Worm (Caenorhabditis elegans) whole organism, young adult: Measurements from ENCODE around the gene nfm-1.

Experiments used
- C17E4.6 ChIP-seq: fragments of 200-800 bp; sonication (Bioruptor generic); IDR thresholded peaks from 2 replicates; pipeline ENCODE4 v1.3.6; 2022; ENCODE audit warnings: missing genetic modification reagents, missing genetic modification characterization, missing compliant biosample characterization
- F23B12.7 ChIP-seq: sonication (generic microtip); optimal IDR thresholded peaks from 2 replicates; lab custom pipeline; 2017; ENCODE audit warnings: missing genetic modification characterization, mild to moderate bottlenecking, missing compliant biosample characterization, antibody characterized with exemption, moderate library complexity; ENCODE audit not compliant: insufficient read depth
- F49E8.2 ChIP-seq: sonication (generic microtip); optimal IDR thresholded peaks from 3 replicates; lab custom pipeline; 2017; ENCODE audit warnings: missing genetic modification characterization, mild to moderate bottlenecking, missing compliant biosample characterization, antibody characterized with exemption, moderate library complexity; ENCODE audit not compliant: insufficient read depth
- F55B11.4 ChIP-seq: sonication (generic microtip); optimal IDR thresholded peaks from 2 replicates; lab custom pipeline; 2016; ENCODE audit warnings: missing compliant biosample characterization, missing genetic modification characterization, borderline replicate concordance; ENCODE audit not compliant: insufficient read depth
- K12H6.12 ChIP-seq: fragments of 200-800 bp; sonication (Bioruptor generic); optimal IDR thresholded peaks from 2 replicates; lab custom pipeline; 2018; ENCODE audit warnings: mild to moderate bottlenecking, missing genetic modification characterization, missing compliant biosample characterization
- Y56A3A.18 ChIP-seq: fragments of 200-800 bp; sonication (Bioruptor generic); IDR thresholded peaks from 2 replicates; pipeline ENCODE4 v1.3.6; 2022; ENCODE audit warnings: missing genetic modification reagents, missing genetic modification characterization, missing compliant biosample characterization
- Y95B8A.8 ChIP-seq: fragments of 200-800 bp; sonication (Bioruptor generic); IDR thresholded peaks from 2 replicates; pipeline ENCODE4 v1.3.6; 2022; ENCODE audit warnings: missing genetic modification reagents, missing genetic modification characterization, missing compliant biosample characterization
- athp-1 ChIP-seq: sonication (generic microtip); optimal IDR thresholded peaks from 2 replicates; lab custom pipeline; 2017; ENCODE audit warnings: mild to moderate bottlenecking, missing genetic modification characterization, missing compliant biosample characterization
- attf-3 ChIP-seq: fragments of 200-800 bp; sonication (Bioruptor generic); conservative IDR thresholded peaks from 2 replicates; pipeline ENCODE4 v1.3.6; 2022; ENCODE audit warnings: missing genetic modification reagents, missing genetic modification characterization, missing compliant biosample characterization
- attf-5 ChIP-seq: fragments of 200-800 bp; sonication (Bioruptor generic); optimal IDR thresholded peaks from 2 replicates; lab custom pipeline; 2018; ENCODE audit warnings: mild to moderate bottlenecking, missing genetic modification characterization, missing compliant biosample characterization
- cebp-1 ChIP-seq, 2 experiments: fragments of 200-800 bp in 1 of 2; sonication (Bioruptor generic) in 1 of 2; sonication (generic microtip) in 1 of 2; IDR thresholded peaks in 1 of 2; optimal IDR thresholded peaks in 1 of 2; 2 replicates each; pipeline versions ENCODE4 v1.3.6 to Lab custom; 2017 to 2022; ENCODE audit warnings: missing compliant biosample characterization in 2 of 2, missing genetic modification characterization in 2 of 2, mild to moderate bottlenecking in 1 of 2, missing genetic modification reagents in 1 of 2, moderate library complexity in 1 of 2
- ceh-27 ChIP-seq: fragments of 200-800 bp; sonication (Bioruptor generic); optimal IDR thresholded peaks from 2 replicates; lab custom pipeline; 2018; ENCODE audit warnings: mild to moderate bottlenecking, missing genetic modification characterization, moderate library complexity, missing compliant biosample characterization
- ceh-58 ChIP-seq: fragments of 200-800 bp; sonication (Bioruptor generic); IDR thresholded peaks from 2 replicates; pipeline ENCODE4 v1.3.6; 2022; ENCODE audit warnings: missing genetic modification characterization, missing compliant biosample characterization
- ceh-79 ChIP-seq: sonication (generic microtip); optimal IDR thresholded peaks from 2 replicates; lab custom pipeline; 2017; ENCODE audit warnings: mild to moderate bottlenecking, missing genetic modification characterization, missing compliant biosample characterization
- ceh-91 ChIP-seq: fragments of 200-800 bp; sonication (Bioruptor generic); IDR thresholded peaks from 2 replicates; pipeline ENCODE4 v1.3.6; 2022; ENCODE audit warnings: missing genetic modification reagents, missing genetic modification characterization, missing compliant biosample characterization
- dox-1 ChIP-seq: fragments of 200-800 bp; sonication (Bioruptor generic); IDR thresholded peaks from 2 replicates; pipeline ENCODE4 v1.3.6; 2022; ENCODE audit warnings: missing genetic modification reagents, missing genetic modification characterization, missing compliant biosample characterization
- fkh-3 ChIP-seq: sonication (generic microtip); optimal IDR thresholded peaks from 2 replicates; lab custom pipeline; 2016; ENCODE audit warnings: mild to moderate bottlenecking, missing genetic modification characterization, missing compliant biosample characterization
- him-1 ChIP-seq: sonication (generic microtip); optimal IDR thresholded peaks from 2 replicates; lab custom pipeline; 2016; ENCODE audit warnings: missing genotype, missing genetic modification reagents, missing genetic modification characterization, missing compliant biosample characterization
- hmg-1.2 ChIP-seq: fragments of 200-800 bp; sonication (Bioruptor generic); IDR thresholded peaks from 2 replicates; pipeline ENCODE4 v1.3.6; 2022; ENCODE audit warnings: missing genetic modification reagents, missing genetic modification characterization, missing compliant biosample characterization
- hsf-1 ChIP-seq: fragments of 200-800 bp; sonication (Bioruptor generic); IDR thresholded peaks from 2 replicates; pipeline ENCODE4 v1.3.6; 2022; ENCODE audit warnings: missing genetic modification reagents, missing genetic modification characterization, missing compliant biosample characterization
- lag-1 ChIP-seq: fragments of 200-800 bp; sonication (Bioruptor generic); IDR thresholded peaks from 2 replicates; pipeline ENCODE4 v1.3.6; 2022; ENCODE audit warnings: missing genetic modification reagents, missing genetic modification characterization, missing compliant biosample characterization
- let-607 ChIP-seq, 2 experiments: fragments of 200-800 bp in 1 of 2; sonication (Bioruptor generic) in 1 of 2; sonication (generic microtip) in 1 of 2; optimal IDR thresholded peaks; 2 replicates each; lab custom pipeline; 2016 to 2018; ENCODE audit warnings: mild to moderate bottlenecking in 2 of 2, missing compliant biosample characterization in 2 of 2, missing genetic modification characterization in 2 of 2, moderate library complexity in 2 of 2, missing genotype in 1 of 2
- lin-40 ChIP-seq: sonication (generic microtip); optimal IDR thresholded peaks from 2 replicates; lab custom pipeline; 2016; ENCODE audit warnings: missing genetic modification characterization, mild to moderate bottlenecking, missing compliant biosample characterization, missing genotype, missing genetic modification reagents
- lin-54 ChIP-seq: fragments of 200-800 bp; sonication (Bioruptor generic); optimal IDR thresholded peaks from 2 replicates; lab custom pipeline; 2018; ENCODE audit warnings: mild to moderate bottlenecking, missing genetic modification characterization, missing compliant biosample characterization
- lir-1 ChIP-seq: fragments of 200-800 bp; sonication (Bioruptor generic); conservative IDR thresholded peaks from 2 replicates; pipeline ENCODE4 v1.3.6; 2022; ENCODE audit warnings: missing genetic modification reagents, missing genetic modification characterization, missing compliant biosample characterization
- lsl-1 ChIP-seq: fragments of 200-800 bp; sonication (Bioruptor generic); optimal IDR thresholded peaks from 2 replicates; lab custom pipeline; 2018; ENCODE audit warnings: mild to moderate bottlenecking, missing genetic modification characterization, moderate library complexity, missing compliant biosample characterization
- madf-6 ChIP-seq: fragments of 200-800 bp; sonication (Bioruptor generic); IDR thresholded peaks from 2 replicates; pipeline ENCODE4 v1.3.6; 2022; ENCODE audit warnings: missing genetic modification reagents, missing genetic modification characterization, missing compliant biosample characterization
- nfya-1 ChIP-seq: sonication (generic microtip); optimal IDR thresholded peaks from 2 replicates; lab custom pipeline; 2017; ENCODE audit warnings: antibody characterized with exemption, missing compliant biosample characterization, missing genetic modification characterization, borderline replicate concordance; ENCODE audit not compliant: insufficient read depth
- nfyb-1 ChIP-seq: fragments of 200-800 bp; sonication (Bioruptor generic); IDR thresholded peaks from 2 replicates; pipeline ENCODE4 v1.3.6; 2022; ENCODE audit warnings: missing genetic modification reagents, missing genetic modification characterization, missing compliant biosample characterization
- pbrm-1 ChIP-seq: fragments of 200-800 bp; sonication (Bioruptor generic); IDR thresholded peaks from 2 replicates; pipeline ENCODE4 v1.3.6; 2022; ENCODE audit warnings: missing genetic modification reagents, missing genetic modification characterization, missing compliant biosample characterization
- rcor-1 ChIP-seq: fragments of 200-800 bp; sonication (Bioruptor generic); IDR thresholded peaks from 2 replicates; pipeline ENCODE4 v1.3.6; 2022; ENCODE audit warnings: missing genetic modification reagents, missing genetic modification characterization, missing compliant biosample characterization
- repo-1 ChIP-seq: sonication (generic microtip); optimal IDR thresholded peaks from 2 replicates; lab custom pipeline; 2017; ENCODE audit warnings: mild to moderate bottlenecking, missing genetic modification characterization, missing compliant biosample characterization
- snpc-1.1 ChIP-seq: sonication (generic microtip); optimal IDR thresholded peaks from 2 replicates; lab custom pipeline; 2017; ENCODE audit warnings: missing genetic modification characterization, mild to moderate bottlenecking, missing compliant biosample characterization, antibody characterized with exemption, moderate library complexity, missing genotype, missing genetic modification reagents; ENCODE audit not compliant: insufficient read depth
- snpc-3.4 ChIP-seq: sonication (generic microtip); optimal IDR thresholded peaks from 2 replicates; lab custom pipeline; 2017; ENCODE audit warnings: missing genetic modification characterization, mild to moderate bottlenecking, missing compliant biosample characterization, antibody characterized with exemption, moderate library complexity, missing genotype, missing genetic modification reagents
- snpc-4 ChIP-seq, 5 experiments: fragments of 150-350 bp in 1 of 5; sonication (generic microtip) in 4 of 5; optimal IDR thresholded peaks; 2 replicates each; lab custom pipeline; 2014 to 2018; ENCODE audit warnings: missing genetic modification characterization in 5 of 5, missing biosample characterization in 3 of 5, antibody characterized with exemption in 2 of 5, mild to moderate bottlenecking in 2 of 5, missing compliant biosample characterization in 2 of 5, missing genotype in 2 of 5, moderate library complexity in 2 of 5, missing genetic modification reagents in 1 of 5
- unc-130 ChIP-seq: sonication (generic microtip); optimal IDR thresholded peaks from 2 replicates; lab custom pipeline; 2016; ENCODE audit warnings: missing genetic modification reagents, missing genetic modification characterization, missing compliant biosample characterization
- xnd-1 ChIP-seq: sonication (generic microtip); optimal IDR thresholded peaks from 2 replicates; lab custom pipeline; 2016; ENCODE audit warnings: missing genotype, missing genetic modification reagents, missing genetic modification characterization, missing compliant biosample characterization
- zfh-2 ChIP-seq: fragments of 200-800 bp; sonication (Bioruptor generic); conservative IDR thresholded peaks from 2 replicates; pipeline ENCODE4 v1.3.6; 2022; ENCODE audit warnings: missing genetic modification reagents, missing genetic modification characterization, missing compliant biosample characterization
- ztf-18 ChIP-seq: sonication (generic microtip); optimal IDR thresholded peaks from 2 replicates; lab custom pipeline; 2016; ENCODE audit warnings: missing genotype, mild to moderate bottlenecking, missing genetic modification characterization, missing compliant biosample characterization
- ztf-25 ChIP-seq: fragments of 200-800 bp; sonication (Bioruptor generic); IDR thresholded peaks from 2 replicates; pipeline ENCODE4 v1.3.6; 2022; ENCODE audit warnings: missing genetic modification reagents, missing genetic modification characterization, missing compliant biosample characterization

nfm-1 gene

DNA sequence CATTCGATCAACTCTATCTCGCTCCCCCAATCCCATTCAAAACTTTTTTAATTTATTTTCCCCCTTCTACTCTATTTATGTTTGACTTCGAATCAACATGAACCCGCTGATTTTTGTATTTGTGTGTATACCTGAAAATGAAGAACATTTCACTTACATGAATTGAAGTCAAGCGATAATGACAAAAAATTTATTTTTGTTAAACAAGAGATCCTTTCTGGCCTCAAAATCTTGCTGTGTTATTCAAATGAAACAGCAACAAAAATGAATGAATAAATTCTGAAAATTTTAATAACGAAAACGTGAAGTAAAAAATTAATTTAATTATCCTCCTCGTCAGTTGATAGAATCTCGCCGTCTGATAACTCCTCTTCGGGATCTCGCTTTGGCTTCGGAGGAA, 43.2 kb downstream of the nfm-1 start (continued):
- TF ChIP-seq F49E8.2 (tag; lab: Kevin White, UChicago) (peak; percentile 85), unc-130 (GFP tag; lab: Kevin White, UChicago) (peak; percentile 48), ceh-79 (tag; lab: Kevin White, UChicago) (no peak), snpc-4 (GFP tag; optimal IDR thresholded peaks at IDR 0.05; lab: Kevin White, UChicago) (no peak), snpc-4 (tag; optimal IDR thresholded peaks at IDR 0.05; lab: Kevin White, UChicago) (peak in 2 of 4 experiments; percentile 4 to 32), him-1 (tag; lab: Kevin White, UChicago) (peak; percentile 72), zfh-2 (no peak), fkh-3 (no peak), lag-1 (GFP tag; lab: Robert Waterston, UW) (no peak), ztf-18 (tag; lab: Kevin White, UChicago) (peak; percentile 12), ztf-25 (GFP tag; lab: Robert Waterston, UW) (0 out of 2 replicates have a peak, but pooled peaks have one; percentile 41), cebp-1 (GFP tag; IDR thresholded peaks at IDR 0.05; lab: Robert Waterston, UW) (no peak), cebp-1 (tag; optimal IDR thresholded peaks at IDR 0.05; lab: Kevin White, UChicago) (peak; percentile 8), lir-1 (GFP tag; lab: Robert Waterston, UW) (no peak), Y95B8A.8 (GFP tag; lab: Robert Waterston, UW) (peak; percentile 57; the same call in 1 of the 2 replicates), repo-1 (tag; lab: Kevin White, UChicago) (no peak), F23B12.7 (tag; lab: Kevin White, UChicago) (no peak), athp-1 (tag; lab: Kevin White, UChicago) (peak; percentile 40), K12H6.12 (tag; lab: Kevin White, UChicago) (no peak), C17E4.6 (GFP tag; lab: Robert Waterston, UW) (peak; percentile 60), xnd-1 (tag; lab: Kevin White, UChicago) (no peak), ceh-58 (GFP tag; lab: Robert Waterston, UW) (0 out of 2 replicates have a peak, but pooled peaks have one; percentile 29), rcor-1 (GFP tag; lab: Robert Waterston, UW) (no peak)

DNA sequence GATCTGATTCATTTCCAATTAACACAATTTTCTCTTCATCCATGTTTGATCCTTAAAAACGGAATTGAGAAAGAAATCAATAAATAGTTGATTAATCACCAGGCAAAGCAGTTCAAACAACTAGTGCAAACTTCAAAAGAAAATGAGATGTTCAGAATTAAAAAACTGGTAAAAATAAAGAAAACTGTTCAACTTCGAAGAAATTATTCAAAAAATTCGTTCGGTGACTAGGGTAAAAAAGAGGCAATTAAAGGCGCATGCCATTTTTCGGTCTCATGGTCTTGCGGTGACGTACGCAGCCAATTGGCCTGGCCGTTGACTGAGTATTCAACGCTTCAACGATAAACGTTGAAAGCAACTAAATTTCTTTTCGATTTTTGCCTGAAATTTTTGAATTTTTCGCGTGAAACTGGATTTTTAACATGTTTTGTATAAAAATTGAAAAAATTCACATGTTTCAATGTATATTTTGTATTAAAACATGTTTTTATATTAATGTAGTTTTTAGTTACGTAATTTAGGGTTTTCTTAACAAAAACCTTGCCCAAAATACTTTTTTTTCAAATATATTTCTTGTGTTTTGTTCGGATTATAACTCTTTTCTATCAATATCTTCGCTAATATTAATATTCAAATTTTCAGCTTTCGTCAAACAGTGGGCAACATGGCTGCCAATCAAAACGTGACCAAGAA, 47.1 kb downstream of the nfm-1 start, which contains the start of the genes sna-3 and rps-3:
Gene sna-3 (minus strand): TSS at position 51 of the 693 bp plus-strand sequence.
Gene rps-3 (plus strand): TSS at position 643 of the 693 bp plus-strand sequence.
- TF ChIP-seq attf-3 (GFP tag; lab: Robert Waterston, UW) (peak; percentile 61), lsl-1 (GFP tag; lab: Kevin White, UChicago) (peak; percentile 58), snpc-4 (GFP tag; optimal IDR thresholded peaks at IDR 0.05; lab: Kevin White, UChicago) (peak; percentile 10), snpc-4 (tag; optimal IDR thresholded peaks at IDR 0.05; lab: Kevin White, UChicago) (peak; percentile 26 to 69 (median 42)), snpc-1.1 (tag; lab: Kevin White, UChicago) (peak; percentile 66), zfh-2 (no peak), snpc-3.4 (tag; lab: Kevin White, UChicago) (peak; percentile 64), rcor-1 (GFP tag; lab: Robert Waterston, UW) (no peak), dox-1 (0 out of 2 replicates have a peak, but pooled peaks have one; percentile 18), cebp-1 (GFP tag; IDR thresholded peaks at IDR 0.05; lab: Robert Waterston, UW) (0 out of 2 replicates have a peak, but pooled peaks have one; percentile 13), cebp-1 (tag; optimal IDR thresholded peaks at IDR 0.05; lab: Kevin White, UChicago) (peak; percentile 62), Y56A3A.18 (no peak), F49E8.2 (tag; lab: Kevin White, UChicago) (peak; percentile 69), hmg-1.2 (GFP tag; lab: Robert Waterston, UW) (peak; percentile 86), ceh-27 (GFP tag; lab: Kevin White, UChicago) (peak; percentile 50), ceh-91 (GFP tag; lab: Robert Waterston, UW) (peak; percentile 38; the same call in 1 of the 2 replicates), nfyb-1 (GFP tag; lab: Robert Waterston, UW) (0 out of 2 replicates have a peak, but pooled peaks have one; percentile 53), lag-1 (GFP tag; lab: Robert Waterston, UW) (no peak), ceh-79 (tag; lab: Kevin White, UChicago) (no peak), F55B11.4 (tag; lab: Kevin White, UChicago) (no peak), pbrm-1 (peak; percentile 64; the same call in 1 of the 2 replicates), lin-54 (GFP tag; lab: Kevin White, UChicago) (peak; percentile 67), nfya-1 (no peak), attf-5 (GFP tag; lab: Kevin White, UChicago) (peak; percentile 83), hsf-1 (GFP tag; lab: Robert Waterston, UW) (peak; percentile 58; the same call in 1 of the 2 replicates), madf-6 (GFP tag; lab: Robert Waterston, UW) (peak; percentile 58), lin-40 (tag; lab: Kevin White, UChicago) (peak; percentile 27), let-607 (tag; optimal IDR thresholded peaks at IDR 0.05; lab: Kevin White, UChicago) (peak in 1 of 2 experiments; percentile 36), fkh-3 (no peak)
